Worm (Caenorhabditis elegans): Measurements from ENCODE around the gene C35A5.3.

C35A5.3 gene

DNA sequence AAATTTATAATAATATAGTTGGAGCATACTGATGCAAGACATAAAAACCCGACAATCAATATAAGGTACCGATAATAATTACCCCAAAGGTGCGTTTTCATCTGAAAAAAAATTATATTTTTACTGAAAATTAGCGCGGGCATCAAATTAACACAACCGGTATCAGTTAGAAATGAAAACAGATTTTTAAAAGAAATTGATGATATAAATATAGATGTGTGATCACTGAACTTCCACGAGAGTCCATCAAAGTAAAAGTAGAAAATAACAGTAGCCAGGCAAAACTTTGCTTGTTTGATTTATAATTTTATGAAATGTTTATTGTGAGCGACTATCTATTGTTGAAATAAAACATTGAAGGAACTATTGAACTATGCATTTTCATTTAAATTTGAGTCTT lies at the start of gene C35A5.3:
Gene C35A5.3 (minus strand): TSS at position 101 of the 400 bp plus-strand sequence.
- TF ChIP-seq sea-2 (GFP tag; optimal IDR thresholded peaks at IDR 0.05) (no peak), snpc-4 (tag; optimal IDR thresholded peaks at IDR 0.05) (no peak), tbx-2 (tag; optimal IDR thresholded peaks at IDR 0.05) (no peak)

DNA sequence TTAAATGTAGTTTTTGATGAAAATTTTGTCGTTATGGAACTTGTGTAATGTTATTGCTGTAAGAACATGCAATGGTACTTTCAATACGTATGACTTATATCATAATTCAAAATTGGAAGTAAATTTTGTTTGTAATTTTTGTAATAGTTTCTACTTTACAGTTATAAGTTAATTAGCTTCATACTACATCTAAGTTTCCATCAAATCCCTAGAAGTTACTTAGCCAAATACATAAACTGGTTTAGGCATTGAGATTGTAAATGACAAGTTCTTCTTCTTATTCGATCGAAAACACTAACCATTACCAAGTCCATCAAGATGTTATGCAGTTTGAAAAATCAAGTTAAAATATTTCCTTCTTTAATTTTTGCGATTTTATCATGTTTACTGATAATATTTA lies 48.5 kb upstream of the C35A5.3 start, which contains the start of gene F32G8.2:
Gene F32G8.2 (plus strand): TSS at position 301 of the 400 bp plus-strand sequence.
- TF ChIP-seq aly-2 (tag; optimal IDR thresholded peaks at IDR 0.05) (no peak), nhr-12 (tag; optimal IDR thresholded peaks at IDR 0.05) (no peak), nhr-25 (tag; optimal IDR thresholded peaks at IDR 0.05) (no peak), elt-1 (tag; optimal IDR thresholded peaks at IDR 0.05) (no peak), nhr-67 (tag; optimal IDR thresholded peaks at IDR 0.05) (no peak), nhr-23 (tag; optimal IDR thresholded peaks at IDR 0.05) (no peak), lin-15B (tag; optimal IDR thresholded peaks at IDR 0.05) (no peak), lin-39 (tag; optimal IDR thresholded peaks at IDR 0.05) (no peak), daf-12 (tag; optimal IDR thresholded peaks at IDR 0.05) (no peak), fos-1 (tag; optimal IDR thresholded peaks at IDR 0.05) (no peak), R02D3.7 (tag; optimal IDR thresholded peaks at IDR 0.05) (no peak), ztf-11 (tag; optimal IDR thresholded peaks at IDR 0.05) (no peak), skn-1 (tag; optimal IDR thresholded peaks at IDR 0.05) (no peak), ceh-9 (tag; optimal IDR thresholded peaks at IDR 0.05) (no peak), eor-1 (tag; optimal IDR thresholded peaks at IDR 0.05) (no peak), egl-5 (tag; optimal IDR thresholded peaks at IDR 0.05) (no peak)

DNA sequence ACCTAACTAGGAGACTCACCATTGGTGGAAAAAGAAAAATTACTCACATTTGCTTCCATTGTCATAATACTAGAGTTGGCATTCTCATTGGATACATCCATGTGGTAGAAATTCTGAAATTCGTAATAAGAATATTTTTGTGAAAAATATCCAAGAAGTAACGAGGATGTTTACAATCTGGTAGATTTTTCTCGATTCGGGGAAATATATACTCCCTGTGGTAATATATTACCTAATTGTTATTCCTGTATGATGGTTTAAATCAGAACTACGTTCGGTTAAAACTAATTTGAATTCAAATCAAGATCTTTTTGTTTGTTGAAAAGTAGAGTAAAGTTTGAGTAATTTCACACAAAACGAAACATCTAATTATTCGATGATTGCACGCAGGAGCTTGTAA lies 47.8 kb upstream of the C35A5.3 start, which contains the start of gene srd-34:
Gene srd-34 (minus strand): TSS at position 101 of the 400 bp plus-strand sequence.
- TF ChIP-seq nhr-237 (tag; optimal IDR thresholded peaks at IDR 0.05): no peak
- no peak for TF ChIP-seq zag-1 (tag; optimal IDR thresholded peaks at IDR 0.05)
- no peak for TF ChIP-seq R02D3.7 (tag; optimal IDR thresholded peaks at IDR 0.05)
- no peak for TF ChIP-seq fkh-10 (GFP tag; optimal IDR thresholded peaks at IDR 0.05)
- no peak for TF ChIP-seq nfya-1 (tag; optimal IDR thresholded peaks at IDR 0.05; ENCODE audit: insufficient read depth)
- no peak for TF ChIP-seq tbx-2 (tag; optimal IDR thresholded peaks at IDR 0.05)

DNA sequence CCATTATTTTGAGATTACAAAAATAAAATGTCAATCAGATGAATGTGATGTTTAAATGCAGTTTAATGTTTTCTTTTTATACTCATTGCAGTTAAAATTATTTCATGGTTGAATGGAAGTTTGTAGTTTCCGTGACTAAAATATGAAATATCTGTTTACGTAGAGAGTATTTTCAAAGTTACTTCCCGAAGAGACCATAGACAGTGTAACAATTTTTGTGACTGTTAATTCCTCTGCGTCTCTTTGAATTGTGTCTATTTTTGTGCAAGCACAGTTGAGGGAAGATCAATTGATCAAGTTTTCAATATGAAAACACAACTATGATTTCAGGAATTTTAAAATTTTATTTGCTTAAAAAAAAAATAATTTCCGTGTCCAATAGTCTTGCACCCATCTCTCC lies 45.6 kb upstream of the C35A5.3 start, which contains the start of gene F25D1.5:
Gene F25D1.5 (minus strand): TSS at position 35 of the 400 bp plus-strand sequence.
- TF ChIP-seq nhr-25 (tag; optimal IDR thresholded peaks at IDR 0.05) (no peak), ceh-28 (tag; optimal IDR thresholded peaks at IDR 0.05) (no peak), pqm-1 (tag; optimal IDR thresholded peaks at IDR 0.05) (peak; percentile 17), nhr-77 (tag; optimal IDR thresholded peaks at IDR 0.05) (peak; percentile 68), nhr-28 (tag; optimal IDR thresholded peaks at IDR 0.05) (peak; percentile 47), elt-2 (tag; optimal IDR thresholded peaks at IDR 0.05) (peak; percentile 37), nhr-76 (tag; optimal IDR thresholded peaks at IDR 0.05) (no peak), nhr-12 (tag; optimal IDR thresholded peaks at IDR 0.05) (no peak), ztf-4 (tag; optimal IDR thresholded peaks at IDR 0.05) (no peak), fos-1 (tag; optimal IDR thresholded peaks at IDR 0.05) (no peak), sea-2 (GFP tag; optimal IDR thresholded peaks at IDR 0.05) (no peak)

DNA sequence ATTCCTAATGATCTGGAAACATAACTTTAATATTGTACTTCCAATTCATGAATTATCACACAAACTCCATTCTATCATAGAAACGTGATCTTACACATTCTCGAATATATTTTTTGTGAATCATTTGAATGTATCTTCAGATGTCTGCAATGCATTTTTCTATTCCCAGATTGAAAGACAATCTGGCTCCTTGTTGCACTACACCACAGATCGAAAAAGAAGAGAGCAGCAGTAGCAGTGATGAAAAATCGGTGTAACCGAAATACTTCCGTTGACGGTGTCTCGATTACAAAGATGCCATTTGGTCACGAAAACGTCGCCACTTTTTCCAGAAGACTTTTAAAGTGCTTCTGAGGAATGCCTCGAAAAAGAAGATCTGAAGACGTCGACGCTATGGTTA lies 38.8 kb upstream of the C35A5.3 start, which contains the start of gene degt-1:
Gene degt-1 (plus strand): TSS at position 301 of the 400 bp plus-strand sequence.
- TF ChIP-seq nhr-76 (tag; optimal IDR thresholded peaks at IDR 0.05) (no peak), nhr-11 (tag; optimal IDR thresholded peaks at IDR 0.05) (no peak), ztf-4 (tag; optimal IDR thresholded peaks at IDR 0.05) (no peak), hmg-11 (tag; optimal IDR thresholded peaks at IDR 0.05) (no peak), lin-39 (tag; optimal IDR thresholded peaks at IDR 0.05) (no peak), ceh-9 (tag; optimal IDR thresholded peaks at IDR 0.05) (no peak), zag-1 (tag; optimal IDR thresholded peaks at IDR 0.05) (no peak), nhr-77 (tag; optimal IDR thresholded peaks at IDR 0.05) (no peak), egl-27 (tag; optimal IDR thresholded peaks at IDR 0.05) (no peak), unc-62 (GFP tag; optimal IDR thresholded peaks at IDR 0.05) (no peak), tbx-2 (tag; optimal IDR thresholded peaks at IDR 0.05) (no peak), mdl-1 (tag; optimal IDR thresholded peaks at IDR 0.05) (no peak), fos-1 (tag; optimal IDR thresholded peaks at IDR 0.05) (no peak), egl-5 (tag; optimal IDR thresholded peaks at IDR 0.05) (no peak), nhr-43 (tag; optimal IDR thresholded peaks at IDR 0.05; ENCODE audit: poor library complexity, severe bottlenecking) (no peak), nhr-67 (tag; optimal IDR thresholded peaks at IDR 0.05) (no peak), skn-1 (tag; optimal IDR thresholded peaks at IDR 0.05) (no peak), unc-39 (tag; optimal IDR thresholded peaks at IDR 0.05) (no peak)

All from whole organism, L3 larva.